Fruit fly (Drosophila melanogaster) whole organism, pupa: ENCODE data around the gene CG43051.
A peak's percentile ranks its signal among the peaks of the same experiment; 100 is the strongest.

Experiments
- CG10348 ChIP-seq: fragments of 200-800 bp; sonication (Bioruptor generic); IDR thresholded peaks from 2 replicates; pipeline ENCODE4 v1.3.6; 2022; ENCODE audit warnings: missing biosample characterization, missing genetic modification characterization
- CG12605 ChIP-seq: fragments of 200-800 bp; sonication (Bioruptor generic); IDR thresholded peaks from 2 replicates; pipeline ENCODE4 v1.3.6; 2022; ENCODE audit warnings: missing biosample characterization, missing genetic modification characterization
- CG13204 ChIP-seq: fragments of 200-800 bp; sonication (Bioruptor generic); optimal IDR thresholded peaks from 2 replicates; lab custom pipeline; 2018; ENCODE audit warnings: missing biosample characterization, mild to moderate bottlenecking, missing genetic modification characterization, moderate library complexity
- CG14655 ChIP-seq: fragments of 200-800 bp; sonication (Bioruptor generic); optimal IDR thresholded peaks from 3 replicates; lab custom pipeline; 2017; ENCODE audit warnings: mild to moderate bottlenecking, missing biosample characterization, missing genetic modification reagents, missing genetic modification characterization
- CG15710 ChIP-seq: fragments of 200-800 bp; sonication (Bioruptor generic); optimal IDR thresholded peaks from 2 replicates; lab custom pipeline; 2018; ENCODE audit warnings: missing biosample characterization, mild to moderate bottlenecking, missing genetic modification characterization, moderate library complexity
- CG17806 ChIP-seq: fragments of 200-800 bp; sonication (Bioruptor generic); optimal IDR thresholded peaks from 2 replicates; lab custom pipeline; 2018; ENCODE audit warnings: missing biosample characterization, mild to moderate bottlenecking, missing genetic modification characterization, moderate library complexity
- CG32121 ChIP-seq: fragments of 200-800 bp; sonication (Bioruptor generic); IDR thresholded peaks from 2 replicates; pipeline ENCODE4 v1.3.6; 2022; ENCODE audit warnings: missing biosample characterization, missing genetic modification characterization
- CG34367 ChIP-seq: fragments of 200-800 bp; sonication (Bioruptor generic); optimal IDR thresholded peaks from 2 replicates; lab custom pipeline; 2018; ENCODE audit warnings: missing biosample characterization, mild to moderate bottlenecking, missing genetic modification characterization
- CG4496 ChIP-seq: fragments of 200-800 bp; sonication (Bioruptor generic); IDR thresholded peaks from 3 replicates; pipeline ENCODE4 v1.3.6; 2022; ENCODE audit warnings: missing biosample characterization, missing genetic modification characterization
- CG8159 ChIP-seq: fragments of 200-800 bp; sonication (Bioruptor generic); optimal IDR thresholded peaks from 3 replicates; lab custom pipeline; 2018; ENCODE audit warnings: missing biosample characterization, mild to moderate bottlenecking, missing genetic modification characterization, moderate library complexity
- CG8301 ChIP-seq: fragments of 200-800 bp; sonication (Bioruptor generic); optimal IDR thresholded peaks from 2 replicates; lab custom pipeline; 2018; ENCODE audit warnings: missing biosample characterization, mild to moderate bottlenecking, missing genetic modification characterization
- CG9948 ChIP-seq: fragments of 200-800 bp; sonication (Bioruptor generic); optimal IDR thresholded peaks from 2 replicates; lab custom pipeline; 2018; ENCODE audit warnings: missing biosample characterization, mild to moderate bottlenecking, missing genetic modification characterization, moderate library complexity
- D1 ChIP-seq: fragments of 200-800 bp; sonication (Bioruptor generic); optimal IDR thresholded peaks from 2 replicates; lab custom pipeline; 2018; ENCODE audit warnings: missing biosample characterization, mild to moderate bottlenecking, missing genetic modification characterization, moderate library complexity
- EcR ChIP-seq: fragments of 200-800 bp; sonication (Bioruptor generic); optimal IDR thresholded peaks from 3 replicates; lab custom pipeline; 2019; ENCODE audit warnings: missing biosample characterization, missing genetic modification characterization, mild to moderate bottlenecking, moderate library complexity, missing genetic modification reagents
- Ets98B ChIP-seq: fragments of 200-800 bp; sonication (Bioruptor generic); IDR thresholded peaks from 2 replicates; pipeline ENCODE4 v1.3.6; 2022; ENCODE audit warnings: missing biosample characterization, missing genetic modification characterization
- Pif1A ChIP-seq: fragments of 200-800 bp; sonication (Bioruptor generic); optimal IDR thresholded peaks from 3 replicates; lab custom pipeline; 2016; ENCODE audit warnings: missing biosample characterization, missing genetic modification characterization
- Pif1B ChIP-seq: fragments of 200-800 bp; sonication (Bioruptor generic); optimal IDR thresholded peaks from 3 replicates; lab custom pipeline; 2016; ENCODE audit warnings: missing biosample characterization, missing genetic modification characterization
- Snoo ChIP-seq: fragments of 200-800 bp; sonication (Bioruptor generic); optimal IDR thresholded peaks from 3 replicates; lab custom pipeline; 2017; ENCODE audit warnings: missing biosample characterization, mild to moderate bottlenecking, missing genetic modification characterization, inconsistent platforms
- fd96Ca ChIP-seq: fragments of 200-800 bp; sonication (Bioruptor generic); IDR thresholded peaks from 3 replicates; pipeline ENCODE4 v1.3.6; 2022; ENCODE audit warnings: missing biosample characterization, missing genetic modification characterization
- gl ChIP-seq: fragments of 200-800 bp; sonication (Bioruptor generic); optimal IDR thresholded peaks from 2 replicates; lab custom pipeline; 2018; ENCODE audit warnings: missing biosample characterization, mild to moderate bottlenecking, missing genetic modification characterization
- rn ChIP-seq: fragments of 200-800 bp; sonication (Bioruptor generic); IDR thresholded peaks from 2 replicates; pipeline ENCODE4 v1.3.6; 2022; ENCODE audit warnings: missing biosample characterization, missing genetic modification characterization

CG43051 gene

DNA sequence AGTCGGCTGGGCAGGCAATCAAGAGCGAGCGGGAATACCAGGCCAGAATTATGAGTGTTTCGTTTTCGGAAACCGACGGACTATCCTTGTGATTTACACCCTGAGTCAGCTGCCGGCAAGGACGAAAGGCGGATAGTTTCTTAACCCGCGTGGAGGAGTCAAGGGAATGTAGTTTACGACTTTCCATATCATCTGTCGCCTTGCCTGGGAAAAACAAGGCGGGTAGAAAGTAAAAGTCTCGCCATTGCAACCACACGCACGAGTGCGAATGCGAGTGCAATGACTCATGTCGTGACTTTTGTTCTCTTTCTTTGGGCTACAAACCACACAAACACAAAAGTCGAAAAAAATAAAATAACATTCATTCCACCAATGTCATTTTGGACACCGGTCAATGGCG lies 29.2 kb upstream of the CG43051 start:
- TF ChIP-seq EcR (GFP tag; lab: Kevin White, UChicago): peak; percentile 91
- TF ChIP-seq CG10348: no peak
- TF ChIP-seq CG9948 (tag; lab: Kevin White, UChicago): no peak
- no peak for TF ChIP-seq CG4496 (GFP tag; lab: Robert Waterston, UW)
- TF ChIP-seq CG12605: 0 out of 2 replicates have a peak, but pooled peaks have one; percentile 28
- TF ChIP-seq CG8159 (tag; lab: Kevin White, UChicago): no peak

DNA sequence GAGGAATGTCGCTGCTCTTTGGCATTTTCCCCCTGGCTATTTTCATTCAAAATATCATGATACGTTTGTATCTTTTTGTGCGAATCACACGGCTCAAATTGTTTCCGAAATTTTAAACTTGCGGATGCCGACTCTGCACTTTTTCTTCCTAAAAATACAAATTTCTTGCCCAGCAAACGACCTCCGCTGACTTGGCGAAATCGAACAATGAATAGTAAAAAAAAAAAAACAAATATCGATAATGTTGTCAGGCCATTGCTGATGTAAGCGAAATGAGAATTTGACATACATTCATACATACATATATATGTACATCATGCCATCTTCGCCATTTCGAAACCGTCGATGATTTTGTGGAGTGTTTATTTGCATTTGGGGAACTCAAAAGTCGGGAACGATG lies 27.7 kb upstream of the CG43051 start:
- TF ChIP-seq CG32121 (GFP tag; lab: Robert Waterston, UW): 0 out of 2 replicates have a peak, but pooled peaks have one; percentile 31
- no peak for TF ChIP-seq CG9948 (tag; lab: Kevin White, UChicago)
- TF ChIP-seq EcR (GFP tag; lab: Kevin White, UChicago): no peak
- no peak for TF ChIP-seq CG34367 (tag; lab: Kevin White, UChicago)
- no peak for TF ChIP-seq CG8159 (tag; lab: Kevin White, UChicago)
- TF ChIP-seq fd96Ca (GFP tag; lab: Robert Waterston, UW): no peak
- TF ChIP-seq Pif1A: no peak

DNA sequence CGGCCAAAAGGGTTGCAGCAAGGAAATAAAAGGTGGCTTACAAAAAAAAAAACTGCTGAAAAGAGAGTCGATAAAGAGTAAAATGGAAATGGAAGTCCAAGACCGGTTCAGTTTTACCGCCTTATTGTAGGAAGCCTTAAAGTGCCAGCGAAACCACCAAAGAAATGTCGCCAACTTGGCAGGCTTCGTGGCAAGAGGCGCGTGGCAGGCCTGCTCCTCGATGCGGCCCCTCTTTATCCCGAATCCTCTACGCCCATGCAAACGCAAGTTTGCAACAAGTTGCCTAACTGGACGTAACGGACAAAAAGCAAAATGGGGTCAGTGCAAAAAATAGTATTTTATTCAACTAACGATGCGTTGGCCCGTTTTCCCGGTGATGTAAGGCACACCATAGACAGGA lies 26.9 kb upstream of the CG43051 start:
- TF ChIP-seq CG12605: no peak
- TF ChIP-seq CG14655 (GFP tag; lab: Kevin White, UChicago): no peak
- no peak for TF ChIP-seq CG17806 (tag; lab: Kevin White, UChicago)
- TF ChIP-seq D1 (tag; lab: Kevin White, UChicago): no peak
- TF ChIP-seq Ets98B (GFP tag; lab: Robert Waterston, UW): peak; percentile 32; the same call in 1 of the 2 replicates
- no peak for TF ChIP-seq CG8159 (tag; lab: Kevin White, UChicago)
- 0 out of 3 replicates have a peak, but pooled peaks have one; percentile 13 for TF ChIP-seq CG4496 (GFP tag; lab: Robert Waterston, UW)
- TF ChIP-seq CG13204 (GFP tag; lab: Kevin White, UChicago): peak; percentile 3
- no peak for TF ChIP-seq CG9948 (tag; lab: Kevin White, UChicago)
- no peak for TF ChIP-seq Pif1B
- TF ChIP-seq gl: peak; percentile 73
- TF ChIP-seq, all 21 proteins: peak for 4

dm6 chr2L:12481758-12482157 lies 26.0 kb upstream of the CG43051 start:
- TF ChIP-seq CG12605: no peak
- TF ChIP-seq rn: no peak
- no peak for TF ChIP-seq Pif1B
- no peak for TF ChIP-seq fd96Ca (GFP tag; lab: Robert Waterston, UW)
- no peak for TF ChIP-seq Ets98B (GFP tag; lab: Robert Waterston, UW)
- TF ChIP-seq CG34367 (tag; lab: Kevin White, UChicago): no peak
- TF ChIP-seq CG4496 (GFP tag; lab: Robert Waterston, UW): no peak
- TF ChIP-seq CG10348: no peak
- no peak for TF ChIP-seq CG8301 (tag; lab: Kevin White, UChicago)
- TF ChIP-seq CG8159 (tag; lab: Kevin White, UChicago): no peak
- TF ChIP-seq D1 (tag; lab: Kevin White, UChicago): no peak

- TF ChIP-seq CG34367 (tag; lab: Kevin White, UChicago): no peak
- no peak for TF ChIP-seq Pif1A
- TF ChIP-seq CG8301 (tag; lab: Kevin White, UChicago): no peak
- TF ChIP-seq fd96Ca (GFP tag; lab: Robert Waterston, UW): no peak
- TF ChIP-seq CG14655 (GFP tag; lab: Kevin White, UChicago): no peak
- TF ChIP-seq CG15710 (tag; lab: Kevin White, UChicago): no peak
- TF ChIP-seq D1 (tag; lab: Kevin White, UChicago): peak; percentile 3
- no peak for TF ChIP-seq CG10348
- TF ChIP-seq gl: peak; percentile 57
- TF ChIP-seq Pif1B: peak; percentile 7
- TF ChIP-seq Ets98B (GFP tag; lab: Robert Waterston, UW): peak; percentile 22; the same call in 1 of the 2 replicates
- TF ChIP-seq CG9948 (tag; lab: Kevin White, UChicago): no peak
- no peak for TF ChIP-seq CG13204 (GFP tag; lab: Kevin White, UChicago)
- TF ChIP-seq CG17806 (tag; lab: Kevin White, UChicago): no peak
- peak; percentile 46; the same call in 2 of the 3 replicates for TF ChIP-seq CG4496 (GFP tag; lab: Robert Waterston, UW)
- TF ChIP-seq CG12605: no peak
- no peak for TF ChIP-seq EcR (GFP tag; lab: Kevin White, UChicago)
- no peak for TF ChIP-seq CG32121 (GFP tag; lab: Robert Waterston, UW)
- TF ChIP-seq, all 21 proteins: peak for 5
Measured at dm6 chr2L:12482723-12483342, 24.9 kb upstream of the CG43051 start.

DNA sequence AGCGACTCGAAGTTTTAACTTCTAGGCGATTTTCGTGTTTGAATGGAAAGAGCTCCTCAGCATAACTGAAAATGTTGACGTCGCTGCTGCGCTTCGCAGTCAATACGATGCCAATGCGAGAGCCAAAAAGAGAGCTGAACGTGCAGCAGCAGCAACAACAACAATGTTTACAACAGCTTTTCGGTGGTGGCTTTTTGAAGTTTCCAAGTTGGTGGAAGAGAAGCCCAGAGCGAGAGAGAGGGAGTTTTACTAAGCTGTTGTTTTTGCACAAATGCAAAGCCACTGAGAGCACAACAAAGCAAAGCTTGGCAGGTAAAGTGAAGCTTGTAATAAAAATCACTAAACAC lies 24.2 kb upstream of the CG43051 start:
- TF ChIP-seq gl (no peak), CG8159 (tag; lab: Kevin White, UChicago) (no peak), fd96Ca (GFP tag; lab: Robert Waterston, UW) (no peak), CG34367 (tag; lab: Kevin White, UChicago) (no peak), Pif1B (no peak), CG17806 (tag; lab: Kevin White, UChicago) (no peak), CG13204 (GFP tag; lab: Kevin White, UChicago) (no peak), CG10348 (no peak), CG14655 (GFP tag; lab: Kevin White, UChicago) (no peak), D1 (tag; lab: Kevin White, UChicago) (no peak), CG8301 (tag; lab: Kevin White, UChicago) (no peak), Snoo (tag; lab: Kevin White, UChicago) (no peak), CG12605 (no peak), Pif1A (no peak), EcR (GFP tag; lab: Kevin White, UChicago) (no peak), rn (no peak)
